Worm (Caenorhabditis elegans) whole organism, midembryonic: ENCODE results near the gene cutl-15.

ENCODE experiments used
- T22C8.4 ChIP-seq: fragments of 200-800 bp; sonication (Bioruptor generic); IDR thresholded peaks from 2 replicates; pipeline ENCODE4 v1.3.6; 2022; ENCODE audit warnings: missing genetic modification characterization, missing compliant biosample characterization
- cog-1 ChIP-seq: sonication (generic microtip); optimal IDR thresholded peaks from 2 replicates; lab custom pipeline; 2016; ENCODE audit warnings: missing genetic modification characterization, missing compliant biosample characterization
- flt-1 ChIP-seq: fragments of 200-800 bp; sonication (Bioruptor generic); IDR thresholded peaks from 2 replicates; pipeline ENCODE4 v1.3.6; 2022; ENCODE audit warnings: missing genetic modification characterization, missing compliant biosample characterization
- klf-2 ChIP-seq: fragments of 200-800 bp; sonication (Bioruptor generic); conservative IDR thresholded peaks from 2 replicates; pipeline ENCODE4 v1.3.6; 2022; ENCODE audit warnings: missing genetic modification reagents, missing genetic modification characterization, missing compliant biosample characterization
- med-1 ChIP-seq: sonication (generic microtip); optimal IDR thresholded peaks from 2 replicates; lab custom pipeline; 2017; ENCODE audit warnings: missing genetic modification characterization, mild to moderate bottlenecking, missing compliant biosample characterization, antibody characterized with exemption, missing genetic modification reagents; ENCODE audit not compliant: insufficient read depth
- ref-1 ChIP-seq: fragments of 200-800 bp; sonication (Bioruptor generic); conservative IDR thresholded peaks from 2 replicates; pipeline ENCODE4 v1.3.6; 2022; ENCODE audit warnings: missing genetic modification reagents, missing genetic modification characterization, missing compliant biosample characterization
- tab-1 ChIP-seq: fragments of 200-800 bp; sonication (Bioruptor generic); IDR thresholded peaks from 2 replicates; pipeline ENCODE4 v1.3.6; 2022; ENCODE audit warnings: missing genetic modification characterization, missing compliant biosample characterization
- ztf-23 ChIP-seq: fragments of 200-800 bp; sonication (Bioruptor generic); IDR thresholded peaks from 2 replicates; pipeline ENCODE4 v1.3.6; 2022; ENCODE audit warnings: missing genetic modification reagents, missing genetic modification characterization, missing compliant biosample characterization
- ztf-29 ChIP-seq: fragments of 200-800 bp; sonication (Bioruptor generic); IDR thresholded peaks from 2 replicates; pipeline ENCODE4 v1.3.6; 2022; ENCODE audit warnings: missing genetic modification reagents, missing genetic modification characterization, missing compliant biosample characterization

The cutl-15 gene

DNA sequence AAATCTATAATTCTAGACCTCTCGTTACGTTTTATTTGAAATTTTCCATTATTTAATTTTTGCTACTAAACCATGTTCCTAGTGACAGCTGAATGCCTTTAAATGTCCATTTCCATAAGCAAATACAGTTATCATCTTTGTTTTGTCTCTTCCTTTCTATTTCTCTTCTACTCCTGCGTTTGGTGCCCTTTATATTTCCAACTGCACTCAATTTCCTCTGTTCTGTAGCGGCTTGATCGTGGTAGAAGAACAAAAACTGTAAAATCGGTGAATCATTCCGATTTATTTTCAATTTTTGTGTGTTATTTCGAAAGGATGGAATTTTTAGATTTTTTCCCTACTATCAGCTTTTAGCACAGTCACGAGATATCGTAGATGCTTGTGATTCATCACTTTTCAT is 51.6 kb downstream of the cutl-15 start:
- TF ChIP-seq klf-2 (GFP tag; lab: Robert Waterston, UW) (no peak), ref-1 (GFP tag; lab: Robert Waterston, UW) (no peak), T22C8.4 (GFP tag; lab: Robert Waterston, UW) (no peak), tab-1 (GFP tag; lab: Robert Waterston, UW) (no peak), cog-1 (tag; lab: Kevin White, UChicago) (no peak), med-1 (GFP tag; lab: Kevin White, UChicago) (no peak), flt-1 (GFP tag; lab: Robert Waterston, UW) (no peak), ztf-29 (no peak), ztf-23 (GFP tag; lab: Robert Waterston, UW) (no peak)

DNA sequence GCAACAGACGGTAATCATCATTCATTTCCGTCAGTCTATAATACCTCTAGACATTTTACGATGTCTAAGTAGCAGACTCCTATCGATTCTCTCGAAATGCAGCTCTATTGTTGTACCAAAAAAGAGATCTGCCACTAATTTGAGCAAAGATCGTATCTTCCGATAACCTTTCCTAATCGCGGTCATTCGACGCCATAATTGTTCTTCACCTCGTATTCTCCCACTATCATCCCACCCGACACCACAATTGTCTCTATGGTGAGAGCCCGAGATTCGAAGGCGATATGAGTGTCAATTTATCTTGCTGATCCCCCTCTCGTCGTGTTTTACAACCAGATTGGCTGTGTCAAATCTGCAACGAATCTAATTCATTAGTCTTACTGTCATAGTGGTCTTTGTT is 52.1 kb downstream of the cutl-15 start:
- TF ChIP-seq T22C8.4 (GFP tag; lab: Robert Waterston, UW): no peak
- no peak for TF ChIP-seq ztf-29
- TF ChIP-seq ref-1 (GFP tag; lab: Robert Waterston, UW): no peak
- no peak for TF ChIP-seq tab-1 (GFP tag; lab: Robert Waterston, UW)
- no peak for TF ChIP-seq ztf-23 (GFP tag; lab: Robert Waterston, UW)
- no peak for TF ChIP-seq flt-1 (GFP tag; lab: Robert Waterston, UW)
- TF ChIP-seq cog-1 (tag; lab: Kevin White, UChicago): no peak
- TF ChIP-seq klf-2 (GFP tag; lab: Robert Waterston, UW): no peak
- TF ChIP-seq med-1 (GFP tag; lab: Kevin White, UChicago): no peak
